Worm (Caenorhabditis elegans) whole organism, late embryonic: Measurements from ENCODE around the gene C25A8.1.

Experiments used
- C38D4.7 ChIP-seq: fragments of 200-800 bp; sonication (Bioruptor generic); optimal IDR thresholded peaks from 2 replicates; lab custom pipeline; 2018; ENCODE audit warnings: mild to moderate bottlenecking, missing genetic modification characterization, moderate library complexity, missing compliant biosample characterization
- K02D7.2 ChIP-seq: sonication (generic microtip); optimal IDR thresholded peaks from 2 replicates; lab custom pipeline; 2017; ENCODE audit warnings: mild to moderate bottlenecking, missing genetic modification characterization, missing compliant biosample characterization
- Y22D7AL.16 ChIP-seq: sonication (generic microtip); optimal IDR thresholded peaks from 2 replicates; lab custom pipeline; 2016; ENCODE audit warnings: missing genetic modification characterization, missing compliant biosample characterization
- ahr-1 ChIP-seq: sonication (generic microtip); optimal IDR thresholded peaks from 2 replicates; lab custom pipeline; 2016; ENCODE audit warnings: missing genetic modification characterization, missing compliant biosample characterization
- ceh-18 ChIP-seq: sonication (generic microtip); optimal IDR thresholded peaks from 2 replicates; lab custom pipeline; 2016; ENCODE audit warnings: missing genetic modification characterization, missing compliant biosample characterization
- ceh-2 ChIP-seq: sonication (generic microtip); optimal IDR thresholded peaks from 2 replicates; lab custom pipeline; 2016; ENCODE audit warnings: missing genotype, missing genetic modification characterization, missing compliant biosample characterization
- ceh-30 ChIP-seq: fragments of 150-350 bp; optimal IDR thresholded peaks from 2 replicates; lab custom pipeline; 2014; ENCODE audit warnings: missing biosample characterization, missing genetic modification characterization
- ceh-31 ChIP-seq: sonication (generic microtip); optimal IDR thresholded peaks from 2 replicates; lab custom pipeline; 2016; ENCODE audit warnings: missing genetic modification characterization, missing compliant biosample characterization
- ceh-45 ChIP-seq: fragments of 200-800 bp; sonication (Bioruptor generic); IDR thresholded peaks from 2 replicates; pipeline ENCODE4 v1.3.6; 2022; ENCODE audit warnings: missing genetic modification reagents, missing genetic modification characterization, missing compliant biosample characterization
- ceh-6 ChIP-seq: fragments of 200-800 bp; sonication (Bioruptor generic); optimal IDR thresholded peaks from 2 replicates; lab custom pipeline; 2018; ENCODE audit warnings: mild to moderate bottlenecking, missing genetic modification characterization, missing compliant biosample characterization
- dmd-4 ChIP-seq: sonication (generic microtip); optimal IDR thresholded peaks from 2 replicates; lab custom pipeline; 2016; ENCODE audit warnings: borderline replicate concordance, missing genetic modification characterization, missing compliant biosample characterization
- dve-1 ChIP-seq: sonication (generic microtip); optimal IDR thresholded peaks from 2 replicates; lab custom pipeline; 2017; ENCODE audit warnings: antibody characterized with exemption, mild to moderate bottlenecking, missing genetic modification characterization, missing compliant biosample characterization
- elt-4 ChIP-seq: sonication (generic microtip); optimal IDR thresholded peaks from 2 replicates; lab custom pipeline; 2016; ENCODE audit warnings: missing genetic modification characterization, missing compliant biosample characterization
- fkh-10 ChIP-seq: fragments of 150-350 bp; optimal IDR thresholded peaks from 2 replicates; lab custom pipeline; 2014; ENCODE audit warnings: missing biosample characterization, missing genetic modification reagents, missing genetic modification characterization
- gmeb-2 ChIP-seq: sonication (generic microtip); optimal IDR thresholded peaks from 2 replicates; lab custom pipeline; 2016; ENCODE audit warnings: missing genetic modification characterization, inconsistent platforms, missing compliant biosample characterization
- hlh-13 ChIP-seq: fragments of 200-800 bp; sonication (Bioruptor generic); optimal IDR thresholded peaks from 2 replicates; lab custom pipeline; 2018; ENCODE audit warnings: mild to moderate bottlenecking, missing genetic modification characterization, missing compliant biosample characterization
- hlh-15 ChIP-seq: sonication (generic microtip); optimal IDR thresholded peaks from 2 replicates; lab custom pipeline; 2016; ENCODE audit warnings: missing genetic modification characterization, missing compliant biosample characterization
- hlh-30 ChIP-seq: sonication (generic microtip); optimal IDR thresholded peaks from 2 replicates; lab custom pipeline; 2017; ENCODE audit warnings: antibody characterized with exemption, missing genetic modification characterization, missing compliant biosample characterization; ENCODE audit not compliant: insufficient read depth
- hlh-6 ChIP-seq: sonication (generic microtip); optimal IDR thresholded peaks from 2 replicates; lab custom pipeline; 2016; ENCODE audit warnings: missing genotype, missing genetic modification characterization, missing compliant biosample characterization
- madf-2 ChIP-seq: sonication (generic microtip); optimal IDR thresholded peaks from 2 replicates; lab custom pipeline; 2017; ENCODE audit warnings: missing genetic modification characterization, missing compliant biosample characterization
- mec-3 ChIP-seq: sonication (generic microtip); optimal IDR thresholded peaks from 2 replicates; lab custom pipeline; 2016; ENCODE audit warnings: borderline replicate concordance, missing genetic modification characterization, missing compliant biosample characterization
- nfya-1 ChIP-seq: sonication (generic microtip); optimal IDR thresholded peaks from 2 replicates; lab custom pipeline; 2017; ENCODE audit warnings: missing genetic modification characterization, mild to moderate bottlenecking, missing compliant biosample characterization, antibody characterized with exemption, moderate library complexity
- npax-4 ChIP-seq: sonication (generic microtip); optimal IDR thresholded peaks from 2 replicates; lab custom pipeline; 2016; ENCODE audit warnings: missing genetic modification characterization, missing compliant biosample characterization
- pax-1 ChIP-seq: fragments of 150-350 bp; optimal IDR thresholded peaks from 2 replicates; lab custom pipeline; 2014; ENCODE audit warnings: missing biosample characterization, missing genetic modification characterization
- pha-2 ChIP-seq: sonication (generic microtip); optimal IDR thresholded peaks from 2 replicates; lab custom pipeline; 2017; ENCODE audit warnings: mild to moderate bottlenecking, missing genetic modification characterization, missing compliant biosample characterization
- rnt-1 ChIP-seq: sonication (generic microtip); optimal IDR thresholded peaks from 2 replicates; lab custom pipeline; 2016; ENCODE audit warnings: missing genetic modification characterization, missing compliant biosample characterization
- sox-2 ChIP-seq: fragments of 200-800 bp; sonication (Bioruptor generic); IDR thresholded peaks from 2 replicates; pipeline ENCODE4 v1.3.6; 2022; ENCODE audit warnings: missing genetic modification reagents, missing genetic modification characterization, missing compliant biosample characterization
- ttx-3 ChIP-seq: sonication (generic microtip); optimal IDR thresholded peaks from 2 replicates; lab custom pipeline; 2016; ENCODE audit warnings: missing genetic modification reagents, missing genetic modification characterization, missing compliant biosample characterization
- unc-3 ChIP-seq, 2 experiments: fragments of 200-800 bp in 1 of 2; sonication (Bioruptor generic) in 1 of 2; sonication (generic microtip) in 1 of 2; conservative IDR thresholded peaks in 1 of 2; optimal IDR thresholded peaks in 1 of 2; 2 replicates each; pipeline versions ENCODE4 v1.3.6 to Lab custom; 2016 to 2022; ENCODE audit warnings: missing compliant biosample characterization in 2 of 2, missing genetic modification characterization in 2 of 2, missing genetic modification reagents in 1 of 2
- unc-42 ChIP-seq: sonication (generic microtip); optimal IDR thresholded peaks from 2 replicates; lab custom pipeline; 2016; ENCODE audit warnings: missing genotype, missing genetic modification characterization, missing compliant biosample characterization
- unc-55 ChIP-seq: sonication (generic microtip); optimal IDR thresholded peaks from 2 replicates; lab custom pipeline; 2017; ENCODE audit warnings: missing biosample characterization, missing genetic modification reagents, missing genetic modification characterization

Gene C25A8.1

ce11 chrIV:7048637-7049245 lies 37.8 kb downstream of the C25A8.1 start:
- TF ChIP-seq unc-42, result no peak
- no peak for TF ChIP-seq madf-2 (tag; lab: Kevin White, UChicago)
- no peak for TF ChIP-seq unc-3 (GFP tag; conservative IDR thresholded peaks at IDR 0.05; lab: Robert Waterston, UW)
- TF ChIP-seq unc-3 (tag; optimal IDR thresholded peaks at IDR 0.05; lab: Kevin White, UChicago), result no peak
- TF ChIP-seq hlh-6, result no peak
- no peak for TF ChIP-seq sox-2
- TF ChIP-seq rnt-1 (tag; lab: Kevin White, UChicago), result no peak
- no peak for TF ChIP-seq dmd-4 (tag; lab: Kevin White, UChicago)
- TF ChIP-seq mec-3 (tag; lab: Kevin White, UChicago), result no peak
- TF ChIP-seq gmeb-2 (tag; lab: Kevin White, UChicago), result no peak
- TF ChIP-seq pax-1 (tag; lab: Kevin White, UChicago), result no peak
- no peak for TF ChIP-seq npax-4 (tag; lab: Kevin White, UChicago)
- no peak for TF ChIP-seq pha-2 (tag; lab: Kevin White, UChicago)
- no peak for TF ChIP-seq nfya-1 (tag; lab: Kevin White, UChicago)
- no peak for TF ChIP-seq K02D7.2 (tag; lab: Kevin White, UChicago)
- no peak for TF ChIP-seq ceh-30 (tag; lab: Kevin White, UChicago)
- no peak for TF ChIP-seq ahr-1
- no peak for TF ChIP-seq hlh-15 (tag; lab: Kevin White, UChicago)
- TF ChIP-seq elt-4 (tag; lab: Kevin White, UChicago), result no peak
- no peak for TF ChIP-seq ceh-31 (tag; lab: Kevin White, UChicago)

- no peak for TF ChIP-seq C38D4.7
- TF ChIP-seq gmeb-2 (tag; lab: Kevin White, UChicago), result no peak
- TF ChIP-seq ceh-45 (GFP tag; lab: Robert Waterston, UW), result no peak
- no peak for TF ChIP-seq unc-42
Observed at ce11 chrIV:7049672-7050206, 38.8 kb downstream of the C25A8.1 start, which contains the start of gene nhr-105. TSS of gene nhr-105 (plus strand) at chrIV:7050156.

- TF ChIP-seq K02D7.2 (tag; lab: Kevin White, UChicago) (no peak), hlh-30 (no peak), rnt-1 (tag; lab: Kevin White, UChicago) (no peak), unc-42 (no peak), dve-1 (tag; lab: Kevin White, UChicago) (no peak), hlh-13 (GFP tag; lab: Kevin White, UChicago) (no peak), fkh-10 (no peak), nfya-1 (tag; lab: Kevin White, UChicago) (no peak), pax-1 (tag; lab: Kevin White, UChicago) (no peak), Y22D7AL.16 (no peak), ceh-2 (tag; lab: Kevin White, UChicago) (no peak), mec-3 (tag; lab: Kevin White, UChicago) (no peak), C38D4.7 (no peak)
Observed at ce11 chrIV:7051515-7051914, 40.6 kb downstream of the C25A8.1 start.

- no peak for TF ChIP-seq ceh-45 (GFP tag; lab: Robert Waterston, UW)
- no peak for TF ChIP-seq ttx-3
- TF ChIP-seq ceh-30 (tag; lab: Kevin White, UChicago), result no peak
- TF ChIP-seq gmeb-2 (tag; lab: Kevin White, UChicago), result no peak
- TF ChIP-seq ceh-18 (tag; lab: Kevin White, UChicago), result no peak
- TF ChIP-seq unc-55, result no peak
- TF ChIP-seq madf-2 (tag; lab: Kevin White, UChicago), result no peak
- no peak for TF ChIP-seq ahr-1
- no peak for TF ChIP-seq ceh-6 (GFP tag; lab: Kevin White, UChicago)
- TF ChIP-seq unc-3 (GFP tag; conservative IDR thresholded peaks at IDR 0.05; lab: Robert Waterston, UW), result no peak
- no peak for TF ChIP-seq unc-3 (tag; optimal IDR thresholded peaks at IDR 0.05; lab: Kevin White, UChicago)
- TF ChIP-seq, all 69 proteins: peak for 0
Observed at ce11 chrIV:7052135-7052534, 41.2 kb downstream of the C25A8.1 start.

ce11 chrIV:7057677-7058076 lies 46.7 kb downstream of the C25A8.1 start, which contains the start of gene srx-50:
TSS of gene srx-50 (plus strand) at chrIV:7057977.
- TF ChIP-seq ceh-6 (GFP tag; lab: Kevin White, UChicago), result no peak
